Worm (Caenorhabditis elegans) whole organism, early embryonic: ENCODE data around the gene fbxa-181.

Source experiments
- B0310.2 ChIP-seq: sonication (generic microtip); optimal IDR thresholded peaks from 2 replicates; lab custom pipeline; 2016; ENCODE audit warnings: mild to moderate bottlenecking, missing genetic modification characterization, missing compliant biosample characterization
- F13C5.2 ChIP-seq: sonication (generic microtip); optimal IDR thresholded peaks from 2 replicates; lab custom pipeline; 2017; ENCODE audit warnings: mild to moderate bottlenecking, missing genetic modification characterization, inconsistent platforms, missing compliant biosample characterization
- aly-1 ChIP-seq: sonication (generic microtip); optimal IDR thresholded peaks from 2 replicates; lab custom pipeline; 2016; ENCODE audit warnings: missing genetic modification characterization, missing compliant biosample characterization
- ama-1 ChIP-seq: fragments of 150-350 bp; optimal IDR thresholded peaks from 2 replicates; lab custom pipeline; 2014
- ceh-13 ChIP-seq: fragments of 200-800 bp; sonication (Bioruptor generic); optimal IDR thresholded peaks from 2 replicates; lab custom pipeline; 2018; ENCODE audit warnings: mild to moderate bottlenecking, missing genetic modification characterization, missing compliant biosample characterization
- ceh-36 ChIP-seq: sonication (generic microtip); optimal IDR thresholded peaks from 2 replicates; lab custom pipeline; 2016; ENCODE audit warnings: missing genetic modification characterization, inconsistent platforms, missing compliant biosample characterization
- ets-7 ChIP-seq: sonication (generic microtip); optimal IDR thresholded peaks from 2 replicates; lab custom pipeline; 2016; ENCODE audit warnings: missing genotype, missing genetic modification characterization, missing compliant biosample characterization
- flt-1 ChIP-seq: fragments of 200-800 bp; sonication (Bioruptor generic); IDR thresholded peaks from 2 replicates; pipeline ENCODE4 v1.3.6; 2022; ENCODE audit warnings: missing genetic modification characterization, missing compliant biosample characterization
- hmbx-1 ChIP-seq: sonication (generic microtip); optimal IDR thresholded peaks from 2 replicates; lab custom pipeline; 2016; ENCODE audit warnings: mild to moderate bottlenecking, missing genetic modification characterization, missing compliant biosample characterization
- hmg-4 ChIP-seq: fragments of 200-800 bp; sonication (Bioruptor generic); optimal IDR thresholded peaks from 2 replicates; lab custom pipeline; 2018; ENCODE audit warnings: mild to moderate bottlenecking, missing genetic modification characterization, missing compliant biosample characterization
- hnd-1 ChIP-seq: sonication (generic microtip); optimal IDR thresholded peaks from 2 replicates; lab custom pipeline; 2016; ENCODE audit warnings: missing genetic modification characterization, missing compliant biosample characterization
- pes-1 ChIP-seq: fragments of 200-800 bp; sonication (Bioruptor generic); IDR thresholded peaks from 2 replicates; pipeline ENCODE4 v1.3.6; 2022; ENCODE audit warnings: missing genetic modification reagents, missing genetic modification characterization, missing compliant biosample characterization
- scrt-1 ChIP-seq: fragments of 200-800 bp; sonication (Bioruptor generic); IDR thresholded peaks from 2 replicates; pipeline ENCODE4 v1.3.6; 2022; ENCODE audit warnings: missing genetic modification characterization, missing compliant biosample characterization
- sea-1 ChIP-seq: fragments of 200-800 bp; sonication (Bioruptor generic); conservative IDR thresholded peaks from 2 replicates; pipeline ENCODE4 v1.3.6; 2022; ENCODE audit warnings: missing genetic modification characterization, missing compliant biosample characterization
- tbx-11 ChIP-seq: fragments of 200-800 bp; sonication (Bioruptor generic); IDR thresholded peaks from 2 replicates; pipeline ENCODE4 v1.3.6; 2022; ENCODE audit warnings: missing genetic modification characterization, missing compliant biosample characterization
- tbx-37 ChIP-seq: fragments of 200-800 bp; sonication (Bioruptor generic); conservative IDR thresholded peaks from 2 replicates; pipeline ENCODE4 v1.3.6; 2022; ENCODE audit warnings: missing genetic modification reagents, missing genetic modification characterization, missing compliant biosample characterization
- tra-4 ChIP-seq: sonication (generic microtip); optimal IDR thresholded peaks from 2 replicates; lab custom pipeline; 2017; ENCODE audit warnings: missing genetic modification characterization, missing compliant biosample characterization

Gene fbxa-181

DNA sequence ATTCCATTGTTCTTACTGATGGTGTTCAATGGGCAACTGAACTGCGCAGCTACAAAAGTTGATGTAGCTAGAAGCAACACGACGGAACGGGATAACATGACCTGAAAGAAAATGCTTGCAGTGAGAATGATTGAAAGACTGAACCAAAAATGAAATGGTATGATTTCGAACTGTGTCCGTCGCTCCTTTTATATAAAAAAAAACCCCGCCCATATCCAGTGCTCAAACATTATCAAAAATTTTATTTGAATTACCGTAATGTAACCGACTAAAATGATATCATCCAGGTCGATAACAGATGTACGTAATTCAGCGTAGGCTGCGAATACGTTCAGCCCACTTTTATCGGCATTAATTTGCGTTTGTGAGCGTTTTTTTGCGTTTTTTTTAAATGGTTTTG is 12.7 kb downstream of the fbxa-181 start, which contains the start of gene irg-5:
TSS of gene irg-5 (minus strand) at position 101 of the 400 bp plus-strand sequence.
- TF ChIP-seq tbx-37 (GFP tag; lab: Robert Waterston, UW) (no peak), tra-4 (no peak), ets-7 (tag; lab: Kevin White, UChicago) (no peak), B0310.2 (tag; lab: Kevin White, UChicago) (no peak), hnd-1 (tag; lab: Kevin White, UChicago) (no peak), F13C5.2 (tag; lab: Kevin White, UChicago) (no peak), aly-1 (tag; lab: Kevin White, UChicago) (no peak), sea-1 (GFP tag; lab: Robert Waterston, UW) (no peak), tbx-11 (GFP tag; lab: Robert Waterston, UW) (no peak), pes-1 (GFP tag; lab: Robert Waterston, UW) (no peak), ceh-13 (GFP tag; lab: Kevin White, UChicago) (no peak), flt-1 (GFP tag; lab: Robert Waterston, UW) (no peak), hmg-4 (GFP tag; lab: Kevin White, UChicago) (no peak), hmbx-1 (tag; lab: Kevin White, UChicago) (no peak), ceh-36 (tag; lab: Kevin White, UChicago) (no peak), scrt-1 (GFP tag; lab: Robert Waterston, UW) (no peak), ama-1 (no peak)

DNA sequence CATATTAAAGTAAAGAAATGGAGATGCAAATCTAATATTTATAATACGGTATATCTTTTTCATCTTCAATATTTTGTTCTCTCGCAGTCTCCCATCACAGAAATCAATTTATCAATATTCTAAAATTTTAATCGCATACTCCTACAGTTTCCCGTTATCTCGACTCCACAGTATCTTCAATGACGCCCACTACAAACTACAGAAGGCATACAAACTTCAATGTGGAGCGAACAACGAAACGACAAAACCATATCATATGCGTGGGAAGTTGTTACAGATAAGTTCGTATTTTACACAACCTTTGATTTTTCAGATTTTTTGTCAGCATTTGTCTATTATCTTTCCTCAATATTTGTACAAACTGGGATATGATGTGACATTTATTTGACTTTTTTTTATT is 14.2 kb downstream of the fbxa-181 start:
- no peak for TF ChIP-seq hnd-1 (tag; lab: Kevin White, UChicago)
- no peak for TF ChIP-seq hmg-4 (GFP tag; lab: Kevin White, UChicago)
- no peak for TF ChIP-seq sea-1 (GFP tag; lab: Robert Waterston, UW)
- no peak for TF ChIP-seq hmbx-1 (tag; lab: Kevin White, UChicago)
- no peak for TF ChIP-seq scrt-1 (GFP tag; lab: Robert Waterston, UW)
- no peak for TF ChIP-seq tbx-37 (GFP tag; lab: Robert Waterston, UW)
- TF ChIP-seq pes-1 (GFP tag; lab: Robert Waterston, UW) = no peak
- TF ChIP-seq B0310.2 (tag; lab: Kevin White, UChicago) = no peak
- no peak for TF ChIP-seq aly-1 (tag; lab: Kevin White, UChicago)
- no peak for TF ChIP-seq ceh-13 (GFP tag; lab: Kevin White, UChicago)
- no peak for TF ChIP-seq ama-1
- TF ChIP-seq ets-7 (tag; lab: Kevin White, UChicago) = no peak

DNA sequence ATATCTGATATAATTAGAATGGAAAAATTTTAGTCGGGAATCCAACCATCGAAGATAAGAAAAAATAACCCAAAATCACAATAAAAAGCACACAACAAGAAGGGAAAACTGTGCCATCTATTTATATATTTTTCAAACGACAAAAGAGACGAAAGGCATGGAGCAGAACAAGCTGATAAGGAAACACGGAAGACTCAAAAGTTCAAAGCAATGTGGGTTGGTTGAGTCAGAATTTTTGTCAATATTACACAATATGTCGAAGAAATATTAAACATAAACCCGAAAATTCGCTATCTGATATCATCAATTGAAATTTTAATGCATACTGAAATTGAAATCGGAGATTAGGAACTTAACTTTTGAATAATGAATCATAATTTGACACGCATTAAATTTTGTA is 19.2 kb downstream of the fbxa-181 start, which contains the start of gene F35E12.9:
TSS of gene F35E12.9 (minus strand) at position 227 of the 400 bp plus-strand sequence.
- TF ChIP-seq tra-4 (no peak), tbx-37 (GFP tag; lab: Robert Waterston, UW) (no peak), aly-1 (tag; lab: Kevin White, UChicago) (no peak), ama-1 (no peak), ets-7 (tag; lab: Kevin White, UChicago) (no peak), ceh-13 (GFP tag; lab: Kevin White, UChicago) (no peak), B0310.2 (tag; lab: Kevin White, UChicago) (no peak), flt-1 (GFP tag; lab: Robert Waterston, UW) (no peak), hnd-1 (tag; lab: Kevin White, UChicago) (no peak), tbx-11 (GFP tag; lab: Robert Waterston, UW) (no peak), ceh-36 (tag; lab: Kevin White, UChicago) (no peak), hmbx-1 (tag; lab: Kevin White, UChicago) (no peak), hmg-4 (GFP tag; lab: Kevin White, UChicago) (no peak), pes-1 (GFP tag; lab: Robert Waterston, UW) (no peak), scrt-1 (GFP tag; lab: Robert Waterston, UW) (no peak), sea-1 (GFP tag; lab: Robert Waterston, UW) (no peak), F13C5.2 (tag; lab: Kevin White, UChicago) (no peak)

DNA sequence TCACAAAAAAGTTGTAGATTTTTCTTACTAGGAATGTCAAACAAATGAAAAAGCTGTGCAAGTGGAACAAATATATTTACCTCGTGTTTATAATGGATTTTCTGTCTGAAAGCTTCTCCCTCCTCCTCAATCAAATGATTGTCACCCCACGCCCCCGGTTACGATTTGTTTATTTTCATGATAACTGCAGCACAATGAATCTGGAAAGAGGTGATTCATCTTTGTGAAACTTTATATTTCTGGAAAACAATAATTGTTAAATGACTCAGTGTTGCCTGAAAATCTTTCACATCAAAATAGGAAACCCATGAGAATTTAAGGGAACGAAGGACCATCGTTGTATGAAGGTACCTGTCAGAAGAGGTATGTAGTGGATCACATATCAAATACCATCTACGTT is 23.0 kb downstream of the fbxa-181 start, which contains the start of gene F35E12.10:
TSS of gene F35E12.10 (minus strand) at position 101 of the 400 bp plus-strand sequence.
- no peak for TF ChIP-seq scrt-1 (GFP tag; lab: Robert Waterston, UW)
- TF ChIP-seq ceh-36 (tag; lab: Kevin White, UChicago) = no peak
- no peak for TF ChIP-seq flt-1 (GFP tag; lab: Robert Waterston, UW)
- no peak for TF ChIP-seq tra-4
- TF ChIP-seq ceh-13 (GFP tag; lab: Kevin White, UChicago) = no peak
- no peak for TF ChIP-seq B0310.2 (tag; lab: Kevin White, UChicago)
- no peak for TF ChIP-seq hmbx-1 (tag; lab: Kevin White, UChicago)
- TF ChIP-seq ets-7 (tag; lab: Kevin White, UChicago) = no peak
- no peak for TF ChIP-seq pes-1 (GFP tag; lab: Robert Waterston, UW)
- TF ChIP-seq tbx-11 (GFP tag; lab: Robert Waterston, UW) = no peak
- no peak for TF ChIP-seq ama-1
- no peak for TF ChIP-seq F13C5.2 (tag; lab: Kevin White, UChicago)

- TF ChIP-seq tbx-11 (GFP tag; lab: Robert Waterston, UW) = no peak
- TF ChIP-seq tra-4 = no peak
- no peak for TF ChIP-seq ceh-13 (GFP tag; lab: Kevin White, UChicago)
- TF ChIP-seq tbx-37 (GFP tag; lab: Robert Waterston, UW) = no peak
- no peak for TF ChIP-seq F13C5.2 (tag; lab: Kevin White, UChicago)
- no peak for TF ChIP-seq flt-1 (GFP tag; lab: Robert Waterston, UW)
Observed at ce11 chrV:13751811-13752210, 26.1 kb downstream of the fbxa-181 start, which contains the start of gene cld-9. TSS of gene cld-9 (minus strand) at chrV:13751891.

ce11 chrV:13753481-13753880 is 27.8 kb downstream of the fbxa-181 start, which contains the start of gene F20G2.1:
TSS of gene F20G2.1 (minus strand) at chrV:13753581.
- no peak for TF ChIP-seq ama-1
- TF ChIP-seq flt-1 (GFP tag; lab: Robert Waterston, UW) = no peak
- TF ChIP-seq F13C5.2 (tag; lab: Kevin White, UChicago) = no peak
- TF ChIP-seq hmg-4 (GFP tag; lab: Kevin White, UChicago) = no peak
- TF ChIP-seq aly-1 (tag; lab: Kevin White, UChicago) = no peak
- no peak for TF ChIP-seq tbx-37 (GFP tag; lab: Robert Waterston, UW)
- TF ChIP-seq ceh-13 (GFP tag; lab: Kevin White, UChicago) = no peak
- TF ChIP-seq hnd-1 (tag; lab: Kevin White, UChicago) = no peak
- TF ChIP-seq ets-7 (tag; lab: Kevin White, UChicago) = no peak
- TF ChIP-seq sea-1 (GFP tag; lab: Robert Waterston, UW) = no peak
- no peak for TF ChIP-seq scrt-1 (GFP tag; lab: Robert Waterston, UW)
- TF ChIP-seq tra-4 = no peak
- no peak for TF ChIP-seq B0310.2 (tag; lab: Kevin White, UChicago)
- no peak for TF ChIP-seq hmbx-1 (tag; lab: Kevin White, UChicago)
